Worm (Caenorhabditis elegans): Measurements from ENCODE around the gene fbxa-213.

DNA sequence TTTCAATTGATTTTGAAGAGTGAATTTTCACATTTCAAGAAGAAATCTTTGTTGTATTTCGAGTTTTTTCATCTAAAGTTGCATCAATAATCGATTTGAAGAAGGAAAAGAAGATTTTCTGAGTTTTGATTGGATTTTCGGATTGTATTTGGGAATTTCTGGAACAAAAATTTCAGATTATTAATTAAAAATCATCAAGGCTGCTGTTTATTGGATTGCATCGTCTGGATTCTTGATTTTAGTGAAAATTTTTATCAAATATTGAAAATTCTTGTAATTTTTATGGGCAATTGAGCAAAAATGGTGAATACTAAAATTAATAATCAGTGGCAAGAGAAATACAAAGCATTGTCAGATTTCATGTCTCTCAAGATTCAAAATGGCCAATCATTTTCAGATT is 29.9 kb upstream of the fbxa-213 start, which contains the start of gene Y51A2A.5:
- no peak for TF ChIP-seq ZK546.5 (tag; optimal IDR thresholded peaks at IDR 0.05)
- no peak for TF ChIP-seq ama-1 (optimal IDR thresholded peaks at IDR 0.05)
- TF ChIP-seq ztf-4 (tag; optimal IDR thresholded peaks at IDR 0.05), result no peak
- TF ChIP-seq nhr-77 (tag; optimal IDR thresholded peaks at IDR 0.05), result no peak
- no peak for TF ChIP-seq unc-39 (tag; optimal IDR thresholded peaks at IDR 0.05)
- no peak for TF ChIP-seq nhr-28 (tag; optimal IDR thresholded peaks at IDR 0.05)
- no peak for TF ChIP-seq lin-15B (tag; optimal IDR thresholded peaks at IDR 0.05)
- TF ChIP-seq snpc-4 (tag; optimal IDR thresholded peaks at IDR 0.05), result no peak
- TF ChIP-seq nhr-237 (tag; optimal IDR thresholded peaks at IDR 0.05), result no peak
- no peak for TF ChIP-seq elt-3 (tag; optimal IDR thresholded peaks at IDR 0.05)
- TF ChIP-seq fos-1 (tag; optimal IDR thresholded peaks at IDR 0.05), result no peak

Data from whole organism, L3 larva.